Fruit fly (Drosophila melanogaster) whole organism, embryonic: ENCODE data around the gene woc.

Experiments used
- Ada2b ChIP-seq: fragments of 200-800 bp; sonication (Bioruptor generic); IDR thresholded peaks from 2 replicates; pipeline ENCODE4 v1.3.6; 2022; ENCODE audit warnings: missing biosample characterization, missing genetic modification characterization
- BEAF-32 ChIP-seq: fragments of 200-800 bp; sonication (Bioruptor generic); optimal IDR thresholded peaks from 3 replicates; lab custom pipeline; 2017; ENCODE audit warnings: missing biosample characterization, missing genetic modification characterization, mild to moderate bottlenecking, moderate library complexity, missing genetic modification reagents
- CG10209 ChIP-seq: fragments of 200-800 bp; sonication (Bioruptor generic); optimal IDR thresholded peaks from 3 replicates; lab custom pipeline; 2017; ENCODE audit warnings: missing biosample characterization, mild to moderate bottlenecking, missing genetic modification characterization, missing genetic modification reagents
- CG10366 ChIP-seq: fragments of 200-800 bp; sonication (Bioruptor generic); IDR thresholded peaks from 2 replicates; pipeline ENCODE4 v1.3.6; 2022; ENCODE audit warnings: missing biosample characterization, missing genetic modification characterization
- CG12942 ChIP-seq: fragments of 200-800 bp; sonication (Bioruptor generic); optimal IDR thresholded peaks from 3 replicates; lab custom pipeline; 2016; ENCODE audit warnings: missing biosample characterization, missing genetic modification characterization
- CG13287 ChIP-seq: fragments of 200-800 bp; sonication (Bioruptor generic); IDR thresholded peaks from 2 replicates; pipeline ENCODE4 v1.3.6; 2022; ENCODE audit warnings: missing biosample characterization, missing genetic modification characterization; ENCODE audit not compliant: partially characterized antibody
- CG13424 ChIP-seq: fragments of 200-800 bp; sonication (Bioruptor generic); optimal IDR thresholded peaks from 2 replicates; lab custom pipeline; 2019; ENCODE audit warnings: missing biosample characterization, mild to moderate bottlenecking, missing genetic modification characterization, moderate library complexity
- CG14860 ChIP-seq: fragments of 200-800 bp; sonication (Bioruptor generic); IDR thresholded peaks from 3 replicates; pipeline ENCODE4 v1.3.6; 2022; ENCODE audit warnings: missing biosample characterization, missing genetic modification characterization; ENCODE audit not compliant: partially characterized antibody
- CG15269 ChIP-seq: fragments of 200-800 bp; sonication (Bioruptor generic); optimal IDR thresholded peaks from 2 replicates; lab custom pipeline; 2018; ENCODE audit warnings: missing biosample characterization, mild to moderate bottlenecking, missing genetic modification characterization, moderate library complexity
- CG15514 ChIP-seq: fragments of 200-800 bp; sonication (Bioruptor generic); optimal IDR thresholded peaks from 3 replicates; lab custom pipeline; 2017; ENCODE audit warnings: missing biosample characterization, missing genetic modification characterization, mild to moderate bottlenecking, moderate library complexity, missing genetic modification reagents
- CG17829 ChIP-seq: fragments of 200-800 bp; optimal IDR thresholded peaks from 2 replicates; lab custom pipeline; 2019; ENCODE audit warnings: missing biosample characterization, mild to moderate bottlenecking, missing genetic modification characterization, moderate library complexity
- CG18599 ChIP-seq: fragments of 200-800 bp; sonication (Bioruptor generic); optimal IDR thresholded peaks from 3 replicates; lab custom pipeline; 2017; ENCODE audit warnings: missing biosample characterization, missing genetic modification characterization, mild to moderate bottlenecking, moderate library complexity, missing genetic modification reagents
- CG3065 ChIP-seq: fragments of 200-800 bp; sonication (Bioruptor generic); optimal IDR thresholded peaks from 2 replicates; lab custom pipeline; 2016; ENCODE audit warnings: missing biosample characterization, missing genetic modification characterization
- CG31441 ChIP-seq: fragments of 200-800 bp; sonication (Bioruptor generic); IDR thresholded peaks from 2 replicates; pipeline ENCODE4 v1.3.6; 2022; ENCODE audit warnings: missing biosample characterization, missing genetic modification characterization
- CG34422 ChIP-seq: fragments of 200-800 bp; sonication (Bioruptor generic); IDR thresholded peaks from 3 replicates; pipeline ENCODE4 v1.3.6; 2022; ENCODE audit warnings: missing biosample characterization, missing genetic modification characterization
- CG3726 ChIP-seq: fragments of 200-800 bp; sonication (Bioruptor generic); IDR thresholded peaks from 3 replicates; pipeline ENCODE4, ENCODE4 v1.3.6; 2022; ENCODE audit warnings: missing biosample characterization, missing genetic modification characterization
- CG3847 ChIP-seq: fragments of 200-800 bp; sonication (Bioruptor generic); IDR thresholded peaks from 2 replicates; pipeline ENCODE4 v1.3.6; 2022; ENCODE audit warnings: missing biosample characterization, missing genetic modification characterization
- CG4854 ChIP-seq: fragments of 200-800 bp; sonication (Bioruptor generic); optimal IDR thresholded peaks from 2 replicates; lab custom pipeline; 2016; ENCODE audit warnings: missing biosample characterization, missing genetic modification characterization, inconsistent platforms
- CG8924 ChIP-seq: fragments of 200-800 bp; optimal IDR thresholded peaks from 3 replicates; lab custom pipeline; 2019; ENCODE audit warnings: missing biosample characterization, mild to moderate bottlenecking, missing genetic modification characterization, moderate library complexity
- CG9215 ChIP-seq: fragments of 200-800 bp; sonication (Bioruptor generic); IDR thresholded peaks from 2 replicates; pipeline ENCODE4 v1.3.6; 2022; ENCODE audit warnings: missing biosample characterization, missing genetic modification characterization
- CG9817 ChIP-seq: fragments of 200-800 bp; sonication (Bioruptor generic); optimal IDR thresholded peaks from 2 replicates; lab custom pipeline; 2018; ENCODE audit warnings: missing biosample characterization, mild to moderate bottlenecking, missing genetic modification characterization, moderate library complexity
- D19A ChIP-seq: fragments of 200-800 bp; optimal IDR thresholded peaks from 3 replicates; lab custom pipeline; 2019; ENCODE audit warnings: missing biosample characterization, mild to moderate bottlenecking, missing genetic modification characterization, moderate library complexity
- Deaf1 ChIP-seq: fragments of 200-800 bp; optimal IDR thresholded peaks from 3 replicates; lab custom pipeline; 2019; ENCODE audit warnings: missing biosample characterization, mild to moderate bottlenecking, missing genetic modification characterization, moderate library complexity
- Drgx ChIP-seq: fragments of 200-800 bp; sonication (Bioruptor generic); IDR thresholded peaks from 2 replicates; pipeline ENCODE4 v1.3.6; 2022; ENCODE audit warnings: missing biosample characterization, missing genetic modification characterization
- Hr51 ChIP-seq, 2 experiments: fragments of 200-800 bp; sonication (Bioruptor generic); optimal IDR thresholded peaks; 2 replicates in 1 of 2; 3 replicates in 1 of 2; lab custom pipeline; 2016 to 2018; ENCODE audit warnings: missing biosample characterization in 2 of 2, missing genetic modification characterization in 2 of 2, mild to moderate bottlenecking in 1 of 2, moderate library complexity in 1 of 2
- Kr ChIP-seq: fragments of 200-800 bp; sonication (Bioruptor generic); optimal IDR thresholded peaks from 2 replicates; lab custom pipeline; 2017; ENCODE audit warnings: missing biosample characterization, mild to moderate bottlenecking, missing genetic modification characterization
- Meics ChIP-seq: fragments of 200-800 bp; sonication (Bioruptor generic); optimal IDR thresholded peaks from 2 replicates; lab custom pipeline; 2017; ENCODE audit warnings: missing biosample characterization, mild to moderate bottlenecking, missing genetic modification characterization
- Nf-YB ChIP-seq: fragments of 200-800 bp; sonication (Bioruptor generic); optimal IDR thresholded peaks from 3 replicates; lab custom pipeline; 2019; ENCODE audit warnings: missing biosample characterization, mild to moderate bottlenecking, missing genetic modification characterization, moderate library complexity
- Optix ChIP-seq: fragments of 200-800 bp; sonication (Bioruptor generic); IDR thresholded peaks from 3 replicates; pipeline ENCODE4 v1.3.6; 2022; ENCODE audit warnings: missing biosample characterization, missing genetic modification characterization
- Pdp1 ChIP-seq, 2 experiments: fragments of 200-800 bp; sonication (Bioruptor generic); optimal IDR thresholded peaks; 3 replicates each; lab custom pipeline; 2016; ENCODE audit warnings: missing biosample characterization in 2 of 2, missing genetic modification characterization in 2 of 2, mild to moderate bottlenecking in 1 of 2, moderate library complexity in 1 of 2
- cg ChIP-seq: fragments of 200-800 bp; sonication (Bioruptor generic); optimal IDR thresholded peaks from 3 replicates; lab custom pipeline; 2019; ENCODE audit warnings: missing biosample characterization, mild to moderate bottlenecking, missing genetic modification characterization, moderate library complexity
- dmrt11E ChIP-seq: fragments of 200-800 bp; sonication (Bioruptor generic); optimal IDR thresholded peaks from 3 replicates; lab custom pipeline; 2018; ENCODE audit warnings: missing biosample characterization, mild to moderate bottlenecking, missing genetic modification characterization, moderate library complexity
- ken ChIP-seq: fragments of 200-800 bp; sonication (Bioruptor generic); IDR thresholded peaks from 3 replicates; pipeline ENCODE4 v1.3.6; 2022; ENCODE audit warnings: missing biosample characterization, missing genetic modification characterization
- lmd ChIP-seq: fragments of 200-800 bp; sonication (Bioruptor generic); IDR thresholded peaks from 2 replicates; pipeline ENCODE4 v1.3.6; 2022; ENCODE audit warnings: missing biosample characterization, missing genetic modification characterization
- lola ChIP-seq, 3 experiments: fragments of >200 bp in 2 of 3; fragments of 200-800 bp in 1 of 3; sonication (Bioruptor generic) in 1 of 3; optimal IDR thresholded peaks; 2 replicates each; lab custom pipeline; 2017 to 2019; ENCODE audit warnings: missing biosample characterization in 3 of 3, missing genetic modification characterization in 3 of 3, mild to moderate bottlenecking in 1 of 3, moderate library complexity in 1 of 3
- lov ChIP-seq, 2 experiments: fragments of 200-800 bp in 1 of 2; fragments of >200 bp in 1 of 2; sonication (Bioruptor generic) in 1 of 2; IDR thresholded peaks in 1 of 2; optimal IDR thresholded peaks in 1 of 2; 2 replicates in 1 of 2; 3 replicates in 1 of 2; pipeline versions ENCODE4 v1.3.6 to Lab custom; 2017 to 2022; ENCODE audit warnings: missing biosample characterization in 1 of 2, missing genetic modification characterization in 1 of 2
- nmo ChIP-seq: fragments of 200-800 bp; sonication (Bioruptor generic); optimal IDR thresholded peaks from 2 replicates; lab custom pipeline; 2018; ENCODE audit warnings: missing biosample characterization, mild to moderate bottlenecking, missing genetic modification characterization, moderate library complexity
- oc ChIP-seq: fragments of 200-800 bp; sonication (Bioruptor generic); optimal IDR thresholded peaks from 2 replicates; lab custom pipeline; 2018; ENCODE audit warnings: missing biosample characterization, mild to moderate bottlenecking, missing genetic modification characterization, moderate library complexity
- onecut ChIP-seq: fragments of 200-800 bp; sonication (Bioruptor generic); IDR thresholded peaks from 2 replicates; pipeline ENCODE4 v1.3.6; 2022; ENCODE audit warnings: missing biosample characterization, missing genetic modification characterization
- row ChIP-seq: fragments of 200-800 bp; sonication (Bioruptor generic); IDR thresholded peaks from 3 replicates; pipeline ENCODE4 v1.3.6; 2022; ENCODE audit warnings: missing biosample characterization, missing genetic modification characterization
- tgo ChIP-seq: fragments of 200-800 bp; sonication (Bioruptor generic); IDR thresholded peaks from 3 replicates; pipeline ENCODE4 v1.3.6; 2022; ENCODE audit warnings: missing biosample characterization, missing genetic modification characterization
- twi ChIP-seq: fragments of 200-800 bp; optimal IDR thresholded peaks from 2 replicates; lab custom pipeline; 2019; ENCODE audit warnings: missing biosample characterization, mild to moderate bottlenecking, missing genetic modification characterization, moderate library complexity
- wek ChIP-seq: fragments of 200-800 bp; sonication (Bioruptor generic); optimal IDR thresholded peaks from 3 replicates; lab custom pipeline; 2018; ENCODE audit warnings: missing biosample characterization, mild to moderate bottlenecking, missing genetic modification characterization, moderate library complexity

The woc gene

DNA sequence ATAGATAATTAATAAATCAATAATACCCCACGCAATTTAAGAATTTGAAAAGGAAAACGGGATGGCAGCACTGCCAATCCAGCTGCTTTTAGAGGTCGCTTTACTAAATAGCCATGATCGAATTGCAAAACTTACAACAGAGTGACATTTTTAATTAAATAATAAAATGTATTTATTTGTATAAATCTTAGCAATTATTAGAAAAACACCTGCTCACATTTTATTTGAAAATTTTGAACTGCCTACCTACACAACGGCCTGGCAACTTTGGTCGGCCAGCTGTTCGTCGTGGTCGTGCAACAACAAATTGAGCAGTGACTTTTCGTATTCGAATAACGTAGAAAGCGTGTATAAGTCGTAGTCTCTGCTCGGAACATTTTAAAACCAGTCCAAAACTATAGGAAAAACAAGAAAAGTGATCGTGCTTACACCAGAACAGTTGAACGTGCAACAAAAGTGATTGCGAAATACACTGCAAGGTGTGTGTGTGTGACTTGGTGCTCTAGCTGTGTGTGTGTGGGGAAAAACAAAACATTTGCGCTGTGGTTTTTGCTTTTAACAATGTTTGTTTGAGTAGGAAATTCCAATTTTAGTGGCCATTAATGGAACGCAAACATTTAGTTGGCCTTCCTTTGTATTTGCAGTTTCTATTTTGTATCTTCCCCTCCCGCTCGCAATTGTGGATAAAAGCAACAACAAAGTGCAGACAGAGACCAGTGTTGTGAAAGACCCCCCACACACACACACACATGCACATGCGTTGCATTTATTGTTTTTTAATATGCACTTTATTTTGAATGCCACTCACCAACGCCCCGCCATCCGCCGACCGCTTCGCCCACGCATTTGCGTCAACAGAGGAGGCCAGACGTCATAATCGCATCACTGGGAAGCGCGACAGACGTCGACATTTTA is 10.9 kb upstream of the woc start, which contains the start of gene CG5938 (continued):
- TF ChIP-seq CG15269 (tag; lab: Kevin White, UChicago) (peak; percentile 48), CG15514 (GFP tag; lab: Kevin White, UChicago) (peak; percentile 62), nmo (GFP tag; lab: Kevin White, UChicago) (peak; percentile 41), CG14860 (GFP tag; lab: Robert Waterston, UW) (no peak), CG9817 (peak; percentile 9), BEAF-32 (GFP tag; lab: Kevin White, UChicago) (peak; percentile 25), Ada2b (GFP tag; lab: Robert Waterston, UW) (peak; percentile 6; the same call in 1 of the 2 replicates), ken (GFP tag; lab: Robert Waterston, UW) (0 out of 3 replicates have a peak, but pooled peaks have one; percentile 13), CG18599 (GFP tag; lab: Kevin White, UChicago) (peak; percentile 29), Hr51 (GFP tag; optimal IDR thresholded peaks at IDR 0.05; lab: Kevin White, UChicago) (peak in 1 of 2 experiments; percentile 29), Deaf1 (peak; percentile 35), CG31441 (GFP tag; lab: Robert Waterston, UW) (peak; percentile 50; the same call in 1 of the 2 replicates), Meics (GFP tag; lab: Kevin White, UChicago) (peak; percentile 30), cg (GFP tag; lab: Kevin White, UChicago) (peak; percentile 90), CG13424 (tag; lab: Kevin White, UChicago) (peak; percentile 52), CG34422 (peak; percentile 30; the same call in 1 of the 3 replicates), row (peak; percentile 67), Optix (GFP tag; lab: Robert Waterston, UW) (no peak), CG17829 (peak; percentile 56), Drgx (GFP tag; lab: Robert Waterston, UW) (peak; percentile 59; the same call in 1 of the 2 replicates), lov (optimal IDR thresholded peaks at IDR 0.05; lab: Kevin White, UChicago) (no peak), lov (GFP tag; IDR thresholded peaks at IDR 0.05; lab: Robert Waterston, UW) (no peak), oc (no peak), twi (tag; lab: Kevin White, UChicago) (peak; percentile 17), CG4854 (peak; percentile 4), CG13287 (GFP tag; lab: Robert Waterston, UW) (peak; percentile 35; the same call in 1 of the 2 replicates), CG3847 (GFP tag; lab: Robert Waterston, UW) (peak; percentile 44), tgo (GFP tag; lab: Robert Waterston, UW) (peak; percentile 20; the same call in 1 of the 3 replicates), D19A (tag; lab: Kevin White, UChicago) (peak; percentile 2), lola (GFP tag; optimal IDR thresholded peaks at IDR 0.05; lab: Kevin White, UChicago) (peak in 1 of 3 experiments; percentile 20), Pdp1 (GFP tag; optimal IDR thresholded peaks at IDR 0.05; lab: Kevin White, UChicago) (peak in 1 of 2 experiments; percentile 77)

DNA sequence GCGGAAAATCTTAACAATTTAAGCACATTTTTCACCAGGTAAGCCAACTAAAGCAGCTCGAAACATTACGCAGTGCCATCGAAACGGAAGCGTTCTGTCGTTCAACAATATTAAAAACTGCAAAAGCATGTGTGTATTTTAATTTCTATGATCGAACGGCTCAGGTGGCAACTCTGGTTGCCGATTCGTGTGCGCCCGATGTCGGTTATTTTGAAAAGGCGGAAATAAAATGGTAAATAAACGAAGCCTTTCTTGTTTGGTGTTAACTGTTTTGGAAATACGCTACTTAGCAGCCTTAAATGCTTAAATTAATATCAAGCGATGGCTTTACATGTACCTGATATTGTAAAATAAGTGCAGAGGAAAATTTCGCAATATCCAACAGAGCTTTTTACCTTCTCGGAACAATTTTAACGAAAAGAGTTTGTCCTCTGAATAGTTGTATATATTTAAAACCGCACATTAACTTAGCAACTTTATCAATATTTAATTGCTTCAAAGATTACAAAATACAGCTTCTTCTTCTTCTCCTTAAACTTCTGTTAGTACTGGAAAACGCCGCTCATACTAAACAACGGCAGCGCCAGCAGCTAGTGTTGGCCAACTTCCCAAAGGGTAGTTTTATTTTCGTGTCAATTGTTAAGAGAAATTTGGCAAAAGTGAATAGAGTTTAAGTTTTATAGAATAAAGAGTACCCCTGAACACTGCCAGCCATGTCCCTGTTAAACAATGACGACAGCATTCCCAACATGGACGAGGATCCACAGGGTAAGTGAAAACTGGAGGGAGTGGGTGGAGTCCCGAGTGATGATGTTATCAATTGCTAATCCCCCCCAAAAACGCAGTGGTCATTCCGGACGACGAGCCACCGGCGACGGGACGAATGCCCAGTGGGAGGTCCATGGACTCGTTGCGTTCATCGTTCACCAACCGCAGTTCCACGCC is 9.5 kb upstream of the woc start, which contains the start of gene CG5934:
TSS of gene CG5934 (plus strand) at position 588 of the 945 bp plus-strand sequence.
- TF ChIP-seq CG3065 (GFP tag; lab: Kevin White, UChicago) (no peak), CG3726 (GFP tag; lab: Robert Waterston, UW) (no peak), CG8924 (tag; lab: Kevin White, UChicago) (peak; percentile 4), CG10366 (peak; percentile 23; the same call in 1 of the 2 replicates), dmrt11E (no peak), CG9215 (GFP tag; lab: Robert Waterston, UW) (no peak), onecut (GFP tag; lab: Robert Waterston, UW) (no peak), CG10209 (GFP tag; lab: Kevin White, UChicago) (no peak), CG12942 (GFP tag; lab: Kevin White, UChicago) (peak; percentile 31), wek (no peak), Nf-YB (GFP tag; lab: Kevin White, UChicago) (no peak), Kr (GFP tag; lab: Kevin White, UChicago) (no peak), lmd (no peak; the same call in 1 of the 2 replicates), Deaf1 (peak; percentile 72)
